Fruit fly (Drosophila melanogaster) whole organism, larva: ENCODE measurements around the gene CG13284.

Source experiments
- noc ChIP-seq: fragments of 200-800 bp; sonication (Bioruptor generic); optimal IDR thresholded peaks from 3 replicates; lab custom pipeline; 2019; ENCODE audit warnings: missing biosample characterization, mild to moderate bottlenecking, missing genetic modification characterization, moderate library complexity

CG13284 gene

dm6 chr2L:16848670-16849069 is at the start of gene CG13284:
Gene CG13284 (minus strand): TSS chr2L:16848716.
- no peak for TF ChIP-seq noc (tag; lab: Kevin White, UChicago)

- no peak for TF ChIP-seq noc (tag; lab: Kevin White, UChicago)
Observed at dm6 chr2L:16889608-16890007, 41.1 kb upstream of the CG13284 start, which contains the start of gene CG42556. Gene CG42556 (plus strand): TSS chr2L:16889908.

DNA sequence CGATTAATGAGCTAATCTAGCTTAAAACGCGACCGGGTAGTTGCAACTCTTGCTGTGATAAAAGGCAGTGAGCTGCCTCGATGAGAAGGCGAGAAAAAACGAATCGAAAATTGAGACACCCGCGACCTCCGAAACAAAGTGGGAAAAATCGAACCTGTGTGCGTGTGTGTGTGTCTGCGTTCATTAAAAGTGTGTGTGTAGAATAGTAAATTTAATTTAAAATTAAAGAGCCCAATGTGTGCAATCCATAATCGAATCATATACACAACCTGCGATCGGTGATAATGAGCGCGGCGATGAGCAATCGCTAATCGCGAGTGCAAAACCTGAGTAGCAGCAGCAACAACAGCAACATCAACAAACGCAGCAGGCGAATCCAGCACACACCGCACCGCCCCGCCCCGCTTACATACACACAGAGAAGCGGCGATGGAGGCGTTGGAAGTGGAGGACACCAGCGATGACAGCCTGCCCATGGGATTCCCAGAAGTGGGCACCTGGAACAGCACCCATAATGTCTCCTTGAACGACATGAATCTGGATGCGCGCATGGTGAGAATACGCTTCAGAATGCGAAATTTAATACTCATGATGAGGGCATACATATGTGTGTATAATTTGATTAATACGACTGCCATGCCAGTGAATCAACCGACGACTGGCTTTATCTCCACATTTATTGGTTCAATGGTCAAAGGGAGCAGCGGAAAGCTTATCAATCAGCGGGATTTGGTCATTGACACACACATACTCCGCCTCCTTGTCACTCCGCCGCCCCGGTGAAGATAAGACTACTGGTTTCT is 40.3 kb upstream of the CG13284 start:
- TF ChIP-seq noc (tag; lab: Kevin White, UChicago) = peak; percentile 51

- peak; percentile 53 for TF ChIP-seq noc (tag; lab: Kevin White, UChicago)
Observed at dm6 chr2L:16887660-16888573, 39.4 kb upstream of the CG13284 start, which contains the start of the genes osi and tweek. Gene osi (minus strand): TSS chr2L:16887966. Gene tweek (plus strand): TSS chr2L:16888490.

dm6 chr2L:16886459-16886858 is 37.9 kb upstream of the CG13284 start:
- TF ChIP-seq noc (tag; lab: Kevin White, UChicago) = peak; percentile 44

DNA sequence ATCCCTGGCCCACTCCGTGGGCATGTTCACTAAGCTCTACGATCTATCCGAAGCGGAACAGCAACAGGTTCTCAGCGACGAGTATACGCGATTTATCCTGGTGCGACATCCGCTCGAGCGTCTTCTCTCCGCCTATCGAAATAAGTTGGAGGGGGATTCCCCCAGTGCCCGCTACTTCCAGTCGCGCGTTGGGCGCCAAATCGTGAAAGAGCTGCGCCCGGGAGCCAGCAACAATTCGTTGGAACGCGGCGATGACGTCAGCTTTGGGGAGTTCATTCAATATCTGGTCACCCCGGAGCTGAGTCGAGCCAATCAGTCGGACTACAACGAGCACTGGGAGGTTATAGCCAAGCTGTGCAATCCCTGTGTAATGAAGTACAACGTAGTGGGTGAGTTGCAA is 36.8 kb upstream of the CG13284 start:
- TF ChIP-seq noc (tag; lab: Kevin White, UChicago) = no peak

- TF ChIP-seq noc (tag; lab: Kevin White, UChicago) = no peak
Observed at dm6 chr2L:16884702-16885101, 36.2 kb upstream of the CG13284 start.

DNA sequence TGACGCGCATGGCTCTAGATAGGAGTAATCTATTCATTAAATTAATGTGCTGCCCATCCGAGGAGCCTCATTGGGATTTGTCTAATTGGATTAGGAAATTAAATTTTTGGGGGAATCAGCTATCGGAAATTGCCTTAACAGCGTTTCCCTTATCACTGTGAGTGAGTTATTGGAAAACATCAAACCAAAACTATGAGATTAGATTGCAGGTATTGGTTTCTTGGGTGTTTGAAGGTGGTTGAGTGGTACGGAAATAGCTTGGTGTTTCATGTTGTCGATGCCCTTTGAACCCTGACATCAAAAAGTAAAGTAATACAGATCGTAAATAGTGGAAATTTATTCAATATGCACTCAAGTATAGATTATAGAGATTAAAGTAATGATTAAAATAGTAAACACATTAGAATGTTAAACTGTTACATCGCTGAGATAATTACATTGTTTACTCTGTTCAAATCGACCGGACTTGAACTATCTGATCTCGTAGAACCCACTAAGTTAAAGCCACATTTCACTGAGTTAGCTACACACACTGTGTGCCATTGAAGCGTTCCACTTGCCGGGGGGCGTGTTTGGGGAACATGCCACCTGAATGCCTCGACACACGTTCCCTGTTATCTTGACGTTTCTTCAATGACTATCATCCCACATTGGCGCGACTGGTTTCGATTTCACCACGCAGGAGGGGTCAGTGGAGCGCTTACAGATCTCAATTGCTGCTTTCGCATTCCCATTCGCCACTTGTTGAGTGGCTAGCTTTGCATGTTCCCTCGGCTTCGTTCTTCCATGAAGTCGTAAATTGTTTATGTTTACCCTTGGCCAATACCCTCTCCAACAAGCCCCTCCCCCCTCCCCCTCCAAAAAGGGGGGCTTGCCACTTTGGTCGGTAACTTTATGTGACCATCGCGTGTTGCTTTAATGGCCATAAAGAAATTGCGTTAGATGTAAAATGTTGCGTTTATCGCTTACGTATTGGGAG is 34.6 kb upstream of the CG13284 start:
- no peak for TF ChIP-seq noc (tag; lab: Kevin White, UChicago)

DNA sequence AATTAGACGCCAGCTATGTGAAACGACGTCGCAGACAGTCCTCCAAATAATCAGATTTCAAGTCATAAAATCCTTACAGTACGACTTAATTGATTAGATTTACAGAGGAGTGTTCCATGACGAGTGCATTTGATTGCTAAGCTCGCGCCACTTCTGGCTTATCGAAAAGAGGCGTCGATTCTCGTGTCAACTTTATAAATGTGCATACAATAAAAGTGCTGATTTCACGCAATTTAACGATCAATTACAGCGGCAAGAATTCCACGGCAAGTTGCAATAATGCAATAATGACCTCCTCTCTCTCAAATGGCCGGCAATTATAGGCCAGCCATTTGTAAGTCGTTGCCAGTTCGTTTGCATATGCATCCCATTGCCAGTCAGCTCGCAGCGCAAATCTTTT is 33.9 kb upstream of the CG13284 start:
- no peak for TF ChIP-seq noc (tag; lab: Kevin White, UChicago)

DNA sequence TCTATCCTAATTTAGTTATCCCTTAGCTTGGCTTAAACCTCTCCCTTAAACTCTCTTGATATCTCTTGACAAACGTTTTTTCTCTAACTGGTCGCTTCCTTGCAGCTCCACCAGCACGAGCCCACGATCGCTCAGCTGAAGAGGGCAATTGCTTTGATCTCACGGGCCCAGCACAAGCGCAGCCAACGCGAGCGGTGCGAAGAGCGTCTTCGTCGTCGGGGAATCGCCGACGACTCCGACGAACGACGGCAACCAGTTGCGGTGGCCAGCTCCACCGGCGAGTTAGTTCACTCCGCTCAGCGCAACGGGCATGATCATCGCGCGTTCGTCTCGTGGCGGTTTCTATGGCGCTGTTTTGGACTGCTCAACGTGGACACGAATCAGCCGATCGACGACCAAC is 32.4 kb upstream of the CG13284 start:
- peak; percentile 5 for TF ChIP-seq noc (tag; lab: Kevin White, UChicago)

DNA sequence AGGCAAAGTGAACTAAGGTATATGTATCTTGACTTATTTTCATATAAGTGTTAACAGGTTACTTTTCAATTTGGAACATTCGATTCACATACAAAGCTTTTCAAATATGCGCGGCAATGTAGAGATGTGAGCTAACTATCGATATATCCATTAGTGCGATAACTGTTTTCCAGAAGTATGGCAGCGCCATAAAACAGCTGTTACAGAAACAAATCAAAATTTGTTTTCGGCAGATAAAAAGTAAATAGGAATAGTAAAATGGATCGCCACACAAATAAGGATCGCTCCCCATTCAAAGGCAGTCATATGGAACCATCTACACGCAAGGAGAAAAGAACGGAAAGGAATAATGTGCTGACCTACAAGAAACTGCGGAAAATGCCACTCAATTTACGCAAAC is 30.8 kb upstream of the CG13284 start, which contains the start of the genes CG32832, CG31743 and CG34313:
Gene CG32832 (minus strand): TSS at position 3 of the 400 bp plus-strand sequence.
Gene CG31743 (plus strand): TSS at position 230 of the 400 bp plus-strand sequence.
Gene CG34313 (plus strand): TSS at position 230 of the 400 bp plus-strand sequence.
- TF ChIP-seq noc (tag; lab: Kevin White, UChicago) = no peak

dm6 chr2L:16877678-16878077 is 29.2 kb upstream of the CG13284 start:
- TF ChIP-seq noc (tag; lab: Kevin White, UChicago) = no peak

DNA sequence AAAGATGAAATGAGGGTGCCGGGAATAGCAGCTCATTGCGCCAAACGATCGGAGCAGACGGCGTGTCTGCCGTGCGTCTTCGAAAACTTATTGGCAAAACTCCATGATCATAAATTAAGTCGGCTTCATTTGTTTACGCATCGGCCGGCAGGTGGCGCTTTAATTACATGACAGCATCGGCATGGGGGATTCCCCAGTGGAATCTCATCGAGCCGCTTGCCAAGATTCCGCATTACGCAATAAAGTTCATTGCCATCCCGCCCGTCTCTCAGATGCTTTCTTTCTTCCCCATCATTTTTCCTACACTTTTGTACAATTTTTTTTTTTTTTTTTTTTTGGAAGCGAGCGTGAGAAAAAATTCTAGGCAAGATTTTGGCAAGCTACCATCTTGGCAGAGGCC is 28.0 kb upstream of the CG13284 start:
- TF ChIP-seq noc (tag; lab: Kevin White, UChicago) = no peak

DNA sequence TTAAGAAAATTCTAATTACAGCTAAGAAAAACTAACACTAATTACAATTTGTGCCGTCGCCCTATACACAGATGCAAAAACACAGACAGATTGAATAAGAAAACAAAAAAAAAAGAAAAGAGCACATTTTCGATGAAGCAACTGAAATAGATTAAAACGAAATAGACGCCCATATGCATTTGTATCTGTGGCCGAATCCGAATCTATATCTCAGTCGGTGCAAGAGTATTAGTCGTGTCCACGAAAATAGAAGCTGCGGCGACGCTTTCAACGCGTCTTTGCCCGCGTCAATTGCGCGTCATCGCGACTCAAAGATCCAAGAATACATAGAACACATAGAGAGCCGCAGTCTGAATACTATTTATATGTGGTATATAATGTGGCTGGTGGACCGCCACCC is 26.4 kb upstream of the CG13284 start:
- TF ChIP-seq noc (tag; lab: Kevin White, UChicago) = no peak

- no peak for TF ChIP-seq noc (tag; lab: Kevin White, UChicago)
Observed at dm6 chr2L:16868897-16869324, 20.4 kb upstream of the CG13284 start.
